Fruit fly (Drosophila melanogaster): ENCODE results near the gene CG5024.

dm6 chr3R:25789355-25789754 lies 21.5 kb upstream of the CG5024 start, which contains the start of gene CG31380:
- TF ChIP-seq CG5204 (GFP tag; optimal IDR thresholded peaks at IDR 0.05) = no peak
- no peak for TF ChIP-seq cnc (optimal IDR thresholded peaks at IDR 0.05)
- TF ChIP-seq ovo (GFP tag; optimal IDR thresholded peaks at IDR 0.05) = no peak
- TF ChIP-seq cic (GFP tag; optimal IDR thresholded peaks at IDR 0.05) = no peak
- TF ChIP-seq CG7101 (tag; optimal IDR thresholded peaks at IDR 0.05) = no peak
- TF ChIP-seq CG14711 (tag; optimal IDR thresholded peaks at IDR 0.05) = no peak
- TF ChIP-seq Hr96 (GFP tag; optimal IDR thresholded peaks at IDR 0.05) = no peak
- no peak for TF ChIP-seq tj (GFP tag; optimal IDR thresholded peaks at IDR 0.05)
- no peak for TF ChIP-seq kay (GFP tag; ENCODE audit: borderline replicate concordance)
- no peak for TF ChIP-seq CG12768 (GFP tag; optimal IDR thresholded peaks at IDR 0.05)
- no peak for TF ChIP-seq CG33017 (tag; optimal IDR thresholded peaks at IDR 0.05)

All from whole organism, adult.